Fruit fly (Drosophila melanogaster) whole organism, embryonic: ENCODE measurements around the gene CG15890.

Experiments used
- Ada2b ChIP-seq: fragments of 200-800 bp; sonication (Bioruptor generic); IDR thresholded peaks from 2 replicates; pipeline ENCODE4 v1.3.6; 2022; ENCODE audit warnings: missing biosample characterization, missing genetic modification characterization
- Atf6 ChIP-seq: fragments of 200-800 bp; sonication (Bioruptor generic); IDR thresholded peaks from 2 replicates; pipeline ENCODE4 v1.3.6; 2022; ENCODE audit warnings: missing biosample characterization, missing genetic modification characterization
- CG10654 ChIP-seq: fragments of 200-800 bp; sonication (Bioruptor generic); optimal IDR thresholded peaks from 2 replicates; lab custom pipeline; 2016; ENCODE audit warnings: missing biosample characterization, missing genetic modification characterization
- CG11085 ChIP-seq: fragments of 200-800 bp; sonication (Bioruptor generic); IDR thresholded peaks from 2 replicates; pipeline ENCODE4 v1.3.6; 2022; ENCODE audit warnings: missing biosample characterization, missing genetic modification characterization
- CG11504 ChIP-seq: fragments of 200-800 bp; sonication (Bioruptor generic); optimal IDR thresholded peaks from 3 replicates; lab custom pipeline; 2019; ENCODE audit warnings: missing biosample characterization, mild to moderate bottlenecking, missing genetic modification characterization, moderate library complexity
- CG14014 ChIP-seq: fragments of 200-800 bp; sonication (Bioruptor generic); IDR thresholded peaks from 2 replicates; pipeline ENCODE4 v1.3.6; 2022; ENCODE audit warnings: missing biosample characterization, missing genetic modification characterization
- CG16815 ChIP-seq: fragments of 200-800 bp; sonication (Bioruptor generic); optimal IDR thresholded peaks from 3 replicates; lab custom pipeline; 2017; ENCODE audit warnings: missing biosample characterization, mild to moderate bottlenecking, missing genetic modification characterization
- CG17328 ChIP-seq: fragments of 200-800 bp; sonication (Bioruptor generic); IDR thresholded peaks from 2 replicates; pipeline ENCODE4 v1.3.6; 2022; ENCODE audit warnings: missing biosample characterization, missing genetic modification characterization
- CG18476 ChIP-seq: fragments of 200-800 bp; sonication (Bioruptor generic); optimal IDR thresholded peaks from 2 replicates; lab custom pipeline; 2016; ENCODE audit warnings: missing biosample characterization, mild to moderate bottlenecking, missing genetic modification characterization
- CG18599 ChIP-seq: fragments of 200-800 bp; sonication (Bioruptor generic); optimal IDR thresholded peaks from 3 replicates; lab custom pipeline; 2017; ENCODE audit warnings: missing biosample characterization, missing genetic modification characterization, mild to moderate bottlenecking, moderate library complexity, missing genetic modification reagents
- CG2120 ChIP-seq: fragments of 200-800 bp; sonication (Bioruptor generic); optimal IDR thresholded peaks from 3 replicates; lab custom pipeline; 2016; ENCODE audit warnings: missing biosample characterization, missing genetic modification characterization
- CG2678 ChIP-seq: fragments of 200-800 bp; sonication (Bioruptor generic); optimal IDR thresholded peaks from 3 replicates; lab custom pipeline; 2019; ENCODE audit warnings: missing biosample characterization, mild to moderate bottlenecking, missing genetic modification characterization, moderate library complexity
- CG31441 ChIP-seq: fragments of 200-800 bp; sonication (Bioruptor generic); IDR thresholded peaks from 2 replicates; pipeline ENCODE4 v1.3.6; 2022; ENCODE audit warnings: missing biosample characterization, missing genetic modification characterization
- CG32532 ChIP-seq: fragments of 200-800 bp; sonication (Bioruptor generic); IDR thresholded peaks from 2 replicates; pipeline ENCODE4 v1.3.6; 2022; ENCODE audit warnings: missing biosample characterization, missing genetic modification characterization
- CG5180 ChIP-seq: fragments of 200-800 bp; sonication (Bioruptor generic); optimal IDR thresholded peaks from 3 replicates; lab custom pipeline; 2017; ENCODE audit warnings: missing biosample characterization, missing genetic modification characterization, mild to moderate bottlenecking, moderate library complexity, missing genetic modification reagents
- CG5245 ChIP-seq: fragments of 200-800 bp; sonication (Bioruptor generic); optimal IDR thresholded peaks from 3 replicates; lab custom pipeline; 2016; ENCODE audit warnings: missing biosample characterization, missing genetic modification characterization
- CG8290 ChIP-seq, 3 experiments: fragments of 200-800 bp; sonication (Bioruptor generic); optimal IDR thresholded peaks; 2 replicates each; lab custom pipeline; 2016 to 2019; ENCODE audit warnings: missing biosample characterization in 3 of 3, missing genetic modification characterization in 3 of 3, mild to moderate bottlenecking in 2 of 3, moderate library complexity in 1 of 3
- CG8359 ChIP-seq: fragments of 200-800 bp; sonication (Bioruptor generic); optimal IDR thresholded peaks from 2 replicates; lab custom pipeline; 2017; ENCODE audit warnings: missing biosample characterization, mild to moderate bottlenecking, missing genetic modification characterization, borderline replicate concordance
- CG9932 ChIP-seq: fragments of 200-800 bp; sonication (Bioruptor generic); IDR thresholded peaks from 2 replicates; pipeline ENCODE4 v1.3.6; 2022; ENCODE audit warnings: missing biosample characterization, missing genetic modification characterization
- Dad ChIP-seq: fragments of 200-800 bp; sonication (Bioruptor generic); optimal IDR thresholded peaks from 3 replicates; lab custom pipeline; 2016; ENCODE audit warnings: missing biosample characterization, missing genetic modification characterization
- Drgx ChIP-seq: fragments of 200-800 bp; sonication (Bioruptor generic); IDR thresholded peaks from 2 replicates; pipeline ENCODE4 v1.3.6; 2022; ENCODE audit warnings: missing biosample characterization, missing genetic modification characterization
- Ets65A ChIP-seq: fragments of 200-800 bp; sonication (Bioruptor generic); peaks from one replicate; lab custom pipeline; 2016; ENCODE audit warnings: missing biosample characterization, missing genetic modification characterization
- Ets97D ChIP-seq: fragments of 200-800 bp; sonication (Bioruptor generic); optimal IDR thresholded peaks from 3 replicates; lab custom pipeline; 2016; ENCODE audit warnings: missing biosample characterization, missing genetic modification characterization
- HLH3B ChIP-seq: fragments of 200-800 bp; sonication (Bioruptor generic); IDR thresholded peaks from 2 replicates; pipeline ENCODE4 v1.3.6; 2022; ENCODE audit warnings: missing biosample characterization, missing genetic modification characterization
- Hmx ChIP-seq: fragments of 200-800 bp; sonication (Bioruptor generic); optimal IDR thresholded peaks from 2 replicates; lab custom pipeline; 2016; ENCODE audit warnings: missing biosample characterization, missing genetic modification characterization
- Hr51 ChIP-seq, 2 experiments: fragments of 200-800 bp; sonication (Bioruptor generic); optimal IDR thresholded peaks; 2 replicates in 1 of 2; 3 replicates in 1 of 2; lab custom pipeline; 2016 to 2018; ENCODE audit warnings: missing biosample characterization in 2 of 2, missing genetic modification characterization in 2 of 2, mild to moderate bottlenecking in 1 of 2, moderate library complexity in 1 of 2
- Kr ChIP-seq: fragments of 200-800 bp; sonication (Bioruptor generic); optimal IDR thresholded peaks from 2 replicates; lab custom pipeline; 2017; ENCODE audit warnings: missing biosample characterization, mild to moderate bottlenecking, missing genetic modification characterization
- MBD-R2 ChIP-seq: fragments of 200-800 bp; sonication (Bioruptor generic); IDR thresholded peaks from 2 replicates; pipeline ENCODE4 v1.3.6; 2022; ENCODE audit warnings: missing biosample characterization, missing genetic modification characterization
- Oli ChIP-seq: fragments of 200-800 bp; sonication (Bioruptor generic); optimal IDR thresholded peaks from 2 replicates; lab custom pipeline; 2018; ENCODE audit warnings: missing biosample characterization, mild to moderate bottlenecking, missing genetic modification characterization, moderate library complexity
- Sox102F ChIP-seq: fragments of 200-800 bp; sonication (Bioruptor generic); optimal IDR thresholded peaks from 2 replicates; lab custom pipeline; 2018; ENCODE audit warnings: missing biosample characterization, mild to moderate bottlenecking, missing genetic modification characterization, moderate library complexity
- Usf ChIP-seq: fragments of 200-800 bp; sonication (Bioruptor generic); optimal IDR thresholded peaks from 2 replicates; lab custom pipeline; 2017; ENCODE audit warnings: missing genotype, missing biosample characterization, missing genetic modification characterization
- ash1 ChIP-seq: fragments of 200-800 bp; sonication (Bioruptor generic); optimal IDR thresholded peaks from 2 replicates; lab custom pipeline; 2018; ENCODE audit warnings: missing biosample characterization, mild to moderate bottlenecking, missing genetic modification characterization
- az2 ChIP-seq: fragments of 200-800 bp; sonication (Bioruptor generic); optimal IDR thresholded peaks from 3 replicates; lab custom pipeline; 2016; ENCODE audit warnings: missing biosample characterization, missing genetic modification characterization
- dmrt99B ChIP-seq: fragments of 200-800 bp; sonication (Bioruptor generic); optimal IDR thresholded peaks from 2 replicates; lab custom pipeline; 2018; ENCODE audit warnings: missing biosample characterization, mild to moderate bottlenecking, missing genetic modification characterization, moderate library complexity
- dpn ChIP-seq, 2 experiments: fragments of 200-800 bp; sonication (Bioruptor generic); optimal IDR thresholded peaks; 3 replicates each; lab custom pipeline; 2016; ENCODE audit warnings: missing biosample characterization in 2 of 2, missing genetic modification characterization in 2 of 2
- dysf ChIP-seq: fragments of 200-800 bp; sonication (Bioruptor generic); IDR thresholded peaks from 3 replicates; pipeline ENCODE4 v1.3.6; 2022; ENCODE audit warnings: missing biosample characterization, missing genetic modification characterization
- gem ChIP-seq: fragments of 200-800 bp; sonication (Bioruptor generic); optimal IDR thresholded peaks from 2 replicates; lab custom pipeline; 2019; ENCODE audit warnings: missing biosample characterization, mild to moderate bottlenecking, missing genetic modification characterization, moderate library complexity
- ind ChIP-seq: fragments of 200-800 bp; sonication (Bioruptor generic); optimal IDR thresholded peaks from 3 replicates; lab custom pipeline; 2016; ENCODE audit warnings: missing biosample characterization, missing genetic modification characterization
- inv ChIP-seq: fragments of 200-800 bp; sonication (Bioruptor generic); IDR thresholded peaks from 2 replicates; pipeline ENCODE4 v1.3.6; 2022; ENCODE audit warnings: missing biosample characterization, missing genetic modification characterization; ENCODE audit not compliant: partially characterized antibody
- jumu ChIP-seq: fragments of 200-800 bp; sonication (Bioruptor generic); optimal IDR thresholded peaks from 3 replicates; lab custom pipeline; 2016; ENCODE audit warnings: missing biosample characterization, missing genetic modification characterization
- lmd ChIP-seq: fragments of 200-800 bp; sonication (Bioruptor generic); IDR thresholded peaks from 2 replicates; pipeline ENCODE4 v1.3.6; 2022; ENCODE audit warnings: missing biosample characterization, missing genetic modification characterization
- row ChIP-seq: fragments of 200-800 bp; sonication (Bioruptor generic); IDR thresholded peaks from 3 replicates; pipeline ENCODE4 v1.3.6; 2022; ENCODE audit warnings: missing biosample characterization, missing genetic modification characterization
- slbo ChIP-seq: fragments of 200-800 bp; sonication (Bioruptor generic); IDR thresholded peaks from 2 replicates; pipeline ENCODE4 v1.3.6; 2022; ENCODE audit warnings: missing biosample characterization, missing genetic modification characterization
- tio ChIP-seq: fragments of 200-800 bp; sonication (Bioruptor generic); optimal IDR thresholded peaks from 2 replicates; lab custom pipeline; 2017; ENCODE audit warnings: missing biosample characterization, missing genetic modification characterization, inconsistent platforms
- tup ChIP-seq: fragments of 200-800 bp; sonication (Bioruptor generic); optimal IDR thresholded peaks from 2 replicates; lab custom pipeline; 2016; ENCODE audit warnings: missing biosample characterization, mild to moderate bottlenecking, missing genetic modification characterization, moderate library complexity
- unpg ChIP-seq: fragments of 200-800 bp; sonication (Bioruptor generic); optimal IDR thresholded peaks from 3 replicates; lab custom pipeline; 2018; ENCODE audit warnings: missing biosample characterization, mild to moderate bottlenecking, missing genetic modification characterization, moderate library complexity
- wdn ChIP-seq: fragments of 200-800 bp; sonication (Bioruptor generic); IDR thresholded peaks from 2 replicates; pipeline ENCODE4 v1.3.6; 2022; ENCODE audit warnings: missing biosample characterization, missing genetic modification characterization
- zfh1 ChIP-seq: fragments of 200-800 bp; sonication (Bioruptor generic); IDR thresholded peaks from 3 replicates; pipeline ENCODE4 v1.3.6; 2022; ENCODE audit warnings: missing biosample characterization, missing genetic modification characterization
- zfh2 ChIP-seq: fragments of 200-800 bp; sonication (Bioruptor generic); optimal IDR thresholded peaks from 2 replicates; lab custom pipeline; 2016; ENCODE audit warnings: missing biosample characterization, missing genetic modification characterization

CG15890 gene

DNA sequence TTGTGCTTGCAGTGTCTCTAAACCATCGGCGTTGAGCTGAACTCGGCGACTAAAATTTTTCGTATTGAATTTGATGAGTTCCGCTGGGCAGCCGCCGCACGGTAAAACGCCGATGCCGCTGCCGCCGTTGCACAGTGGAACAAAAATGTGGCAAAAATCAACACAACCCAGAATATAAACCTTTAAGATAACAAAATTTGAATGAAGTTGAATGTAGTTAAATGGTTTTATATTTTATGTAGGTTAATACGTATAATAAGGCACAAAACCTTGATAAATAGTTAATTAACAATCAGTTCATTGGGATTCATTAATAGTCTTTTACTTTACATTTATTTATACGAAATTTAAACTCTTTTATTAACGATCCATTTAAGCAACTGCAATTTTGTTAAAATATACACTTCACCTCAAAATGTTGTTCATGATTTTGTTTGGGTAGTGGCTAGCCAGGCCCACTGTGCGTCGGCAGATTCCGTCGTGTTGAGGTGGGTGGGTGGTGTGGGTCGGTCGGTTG, at the start of gene CG15890 (continued):
- TF ChIP-seq CG8359 (GFP tag; lab: Kevin White, UChicago): peak; percentile 9
- no peak for TF ChIP-seq CG9932 (GFP tag; lab: Robert Waterston, UW)
- TF ChIP-seq inv: no peak
- TF ChIP-seq Kr (GFP tag; lab: Kevin White, UChicago): no peak
- TF ChIP-seq CG8290 (GFP tag; optimal IDR thresholded peaks at IDR 0.05; lab: Kevin White, UChicago): no peak
- peak in 1 of 2 experiments; percentile 25 for TF ChIP-seq CG8290 (tag; optimal IDR thresholded peaks at IDR 0.05; lab: Kevin White, UChicago)
- peak; percentile 18 to 51 for TF ChIP-seq dpn (GFP tag; optimal IDR thresholded peaks at IDR 0.05; lab: Kevin White, UChicago)
- TF ChIP-seq Ets97D (GFP tag; lab: Kevin White, UChicago): no peak
- TF ChIP-seq jumu (GFP tag; lab: Kevin White, UChicago): no peak
- TF ChIP-seq ash1 (GFP tag; lab: Kevin White, UChicago): no peak
- TF ChIP-seq Hmx (GFP tag; lab: Kevin White, UChicago): no peak
- TF ChIP-seq CG18599 (GFP tag; lab: Kevin White, UChicago): peak; percentile 63
- peak; percentile 30 for TF ChIP-seq CG10654 (GFP tag; lab: Kevin White, UChicago)
- peak; percentile 31; the same call in 1 of the 2 replicates for TF ChIP-seq CG14014 (GFP tag; lab: Robert Waterston, UW)
- TF ChIP-seq CG18476 (GFP tag; lab: Kevin White, UChicago): peak; percentile 42
- TF ChIP-seq Dad (GFP tag; lab: Kevin White, UChicago): no peak

DNA sequence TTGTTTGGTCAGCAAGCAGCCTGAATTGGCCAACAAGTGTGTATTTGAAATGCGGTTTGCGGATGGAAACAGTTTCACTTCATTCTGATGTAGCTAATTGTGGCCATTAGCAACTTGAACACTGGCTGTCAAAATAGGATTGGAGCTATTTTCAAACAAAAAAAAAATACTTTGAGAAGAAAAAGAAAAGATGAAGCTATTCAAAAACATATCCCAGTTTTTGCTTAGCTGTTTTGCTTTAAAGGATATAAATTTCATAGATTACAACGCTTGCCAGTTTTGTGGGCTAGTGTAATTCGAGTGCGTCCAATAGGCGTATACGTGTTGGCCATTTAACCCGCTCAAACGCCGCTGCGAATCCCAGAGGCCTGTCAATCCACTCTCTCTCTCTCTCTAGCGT, 46.7 kb upstream of the CG15890 start:
- no peak for TF ChIP-seq CG31441
- TF ChIP-seq Drgx (GFP tag; lab: Robert Waterston, UW): peak; percentile 78
- peak; percentile 4 for TF ChIP-seq Oli (tag; lab: Kevin White, UChicago)
- peak; percentile 54 for TF ChIP-seq slbo
- peak; percentile 1 for TF ChIP-seq az2
- TF ChIP-seq CG5245 (GFP tag; lab: Kevin White, UChicago): no peak
- peak; percentile 50; the same call in 2 of the 3 replicates for TF ChIP-seq row (GFP tag; lab: Robert Waterston, UW)
- TF ChIP-seq CG17328 (GFP tag; lab: Robert Waterston, UW): 0 out of 2 replicates have a peak, but pooled peaks have one; percentile 19
- TF ChIP-seq Ada2b (GFP tag; lab: Robert Waterston, UW): 0 out of 2 replicates have a peak, but pooled peaks have one; percentile 12
- TF ChIP-seq Hr51 (GFP tag; optimal IDR thresholded peaks at IDR 0.05; lab: Kevin White, UChicago): peak in 1 of 2 experiments; percentile 23
- TF ChIP-seq dysf: peak; percentile 27; the same call in 1 of the 3 replicates
- TF ChIP-seq tup (GFP tag; lab: Kevin White, UChicago): no peak
- TF ChIP-seq CG5180: no peak
- TF ChIP-seq CG16815: no peak
- TF ChIP-seq MBD-R2 (GFP tag; lab: Robert Waterston, UW): peak; percentile 18; the same call in 1 of the 2 replicates
- TF ChIP-seq Ets65A (GFP tag; lab: Kevin White, UChicago): no peak
- TF ChIP-seq Usf (GFP tag; lab: Kevin White, UChicago): no peak
- TF ChIP-seq zfh2 (GFP tag; lab: Kevin White, UChicago): peak; percentile 9
- peak; percentile 18 for TF ChIP-seq gem (tag; lab: Kevin White, UChicago)
- TF ChIP-seq unpg (GFP tag; lab: Kevin White, UChicago): peak; percentile 11
- TF ChIP-seq lmd: peak; percentile 13; the same call in 1 of the 2 replicates
- 0 out of 2 replicates have a peak, but pooled peaks have one; percentile 13 for TF ChIP-seq HLH3B (GFP tag; lab: Robert Waterston, UW)
- TF ChIP-seq dmrt99B (tag; lab: Kevin White, UChicago): peak; percentile 1
- TF ChIP-seq CG2120: peak; percentile 12
- TF ChIP-seq tio (GFP tag; lab: Kevin White, UChicago): peak; percentile 12
- 0 out of 2 replicates have a peak, but pooled peaks have one; percentile 13 for TF ChIP-seq Atf6 (GFP tag; lab: Robert Waterston, UW)
- TF ChIP-seq CG11085: no peak
- peak; percentile 24 for TF ChIP-seq CG2678
- TF ChIP-seq ind: peak; percentile 5
- 0 out of 3 replicates have a peak, but pooled peaks have one; percentile 36 for TF ChIP-seq zfh1
- TF ChIP-seq CG11504 (tag; lab: Kevin White, UChicago): peak; percentile 17
- TF ChIP-seq wdn: peak; percentile 12; the same call in 1 of the 2 replicates
- peak; percentile 18; the same call in 1 of the 2 replicates for TF ChIP-seq CG32532 (GFP tag; lab: Robert Waterston, UW)
- peak; percentile 18 for TF ChIP-seq Sox102F (GFP tag; lab: Kevin White, UChicago)
